Worm (Caenorhabditis elegans) whole organism, L2 larva: Measurements from ENCODE around the gene Y62E10A.24.

Experiments
- C34F6.9 ChIP-seq: fragments of 150-350 bp; optimal IDR thresholded peaks from 2 replicates; lab custom pipeline; 2014; ENCODE audit warnings: missing biosample characterization, missing genetic modification characterization
- F13H6.1 ChIP-seq: sonication (generic microtip); optimal IDR thresholded peaks from 2 replicates; lab custom pipeline; 2016; ENCODE audit warnings: missing genetic modification characterization, missing compliant biosample characterization
- R02D3.7 ChIP-seq: fragments of 150-350 bp; optimal IDR thresholded peaks from 2 replicates; lab custom pipeline; 2014; ENCODE audit warnings: missing biosample characterization, missing genetic modification characterization
- Y55F3AM.14 ChIP-seq: fragments of 200-800 bp; sonication (Bioruptor generic); optimal IDR thresholded peaks from 2 replicates; lab custom pipeline; 2018; ENCODE audit warnings: mild to moderate bottlenecking, missing genetic modification characterization, missing compliant biosample characterization
- ZK546.5 ChIP-seq: sonication (generic microtip); optimal IDR thresholded peaks from 2 replicates; lab custom pipeline; 2017; ENCODE audit warnings: missing biosample characterization, missing genetic modification characterization
- alr-1 ChIP-seq: fragments of 150-350 bp; optimal IDR thresholded peaks from 2 replicates; lab custom pipeline; 2014; ENCODE audit warnings: missing biosample characterization, missing genetic modification characterization
- aly-2 ChIP-seq: fragments of 150-350 bp; optimal IDR thresholded peaks from 2 replicates; lab custom pipeline; 2014; ENCODE audit warnings: missing biosample characterization, missing genetic modification characterization
- ama-1 ChIP-seq: fragments of 150-350 bp; optimal IDR thresholded peaks from 2 replicates; lab custom pipeline; 2018; ENCODE audit warnings: inconsistent platforms
- blmp-1 ChIP-seq: sonication (generic microtip); optimal IDR thresholded peaks from 2 replicates; lab custom pipeline; 2017; ENCODE audit warnings: missing genetic modification characterization, mild to moderate bottlenecking, missing compliant biosample characterization, antibody characterized with exemption, moderate library complexity; ENCODE audit not compliant: insufficient read depth
- ceh-16 ChIP-seq: fragments of 150-350 bp; optimal IDR thresholded peaks from 2 replicates; lab custom pipeline; 2014; ENCODE audit warnings: missing biosample characterization, missing genetic modification characterization
- ceh-82 ChIP-seq: fragments of 150-350 bp; optimal IDR thresholded peaks from 2 replicates; lab custom pipeline; 2014; ENCODE audit warnings: missing biosample characterization, missing genetic modification characterization
- crh-2 ChIP-seq: sonication (generic microtip); optimal IDR thresholded peaks from 2 replicates; lab custom pipeline; 2017; ENCODE audit warnings: missing biosample characterization, missing genetic modification characterization
- dmd-4 ChIP-seq: sonication (generic microtip); optimal IDR thresholded peaks from 2 replicates; lab custom pipeline; 2017; ENCODE audit warnings: missing biosample characterization, missing genetic modification characterization
- egl-27 ChIP-seq: sonication (generic microtip); optimal IDR thresholded peaks from 3 replicates; lab custom pipeline; 2017; ENCODE audit warnings: missing biosample characterization, missing genetic modification reagents, missing genetic modification characterization
- elt-1 ChIP-seq: fragments of 150-350 bp; optimal IDR thresholded peaks from 2 replicates; lab custom pipeline; 2014; ENCODE audit warnings: missing biosample characterization, missing genetic modification characterization
- elt-3 ChIP-seq: sonication (generic microtip); optimal IDR thresholded peaks from 2 replicates; lab custom pipeline; 2017; ENCODE audit warnings: missing biosample characterization, missing genetic modification characterization
- fos-1 ChIP-seq: fragments of 150-350 bp; optimal IDR thresholded peaks from 2 replicates; lab custom pipeline; 2014; ENCODE audit warnings: missing biosample characterization, missing genetic modification characterization
- gmeb-1 ChIP-seq: fragments of 150-350 bp; optimal IDR thresholded peaks from 2 replicates; lab custom pipeline; 2014; ENCODE audit warnings: missing biosample characterization, missing genetic modification characterization
- lin-11 ChIP-seq: fragments of 150-350 bp; sonication (generic microtip); optimal IDR thresholded peaks from 2 replicates; lab custom pipeline; 2014; ENCODE audit warnings: missing biosample characterization, missing genetic modification characterization, inconsistent platforms, mixed read lengths
- lin-13 ChIP-seq: fragments of 150-350 bp; optimal IDR thresholded peaks from 2 replicates; lab custom pipeline; 2014; ENCODE audit warnings: missing biosample characterization, missing genetic modification reagents, missing genetic modification characterization
- lin-39 ChIP-seq: fragments of 150-350 bp; optimal IDR thresholded peaks from 2 replicates; lab custom pipeline; 2014; ENCODE audit warnings: missing biosample characterization, missing genetic modification reagents, missing genetic modification characterization
- lsy-2 ChIP-seq, 2 experiments: fragments of 150-350 bp in 1 of 2; sonication (generic microtip) in 1 of 2; optimal IDR thresholded peaks; 2 replicates each; lab custom pipeline; 2014 to 2017; ENCODE audit warnings: missing biosample characterization in 2 of 2, missing genetic modification characterization in 2 of 2
- mab-5 ChIP-seq: fragments of 150-350 bp; optimal IDR thresholded peaks from 2 replicates; lab custom pipeline; 2014; ENCODE audit warnings: missing biosample characterization, missing genetic modification characterization
- mbf-1 ChIP-seq: sonication (generic microtip); optimal IDR thresholded peaks from 2 replicates; lab custom pipeline; 2017; ENCODE audit warnings: missing biosample characterization, missing genetic modification characterization
- mdl-1 ChIP-seq, 2 experiments: fragments of 150-350 bp in 1 of 2; sonication (generic microtip) in 1 of 2; optimal IDR thresholded peaks; 2 replicates each; lab custom pipeline; 2017; ENCODE audit warnings: missing biosample characterization in 2 of 2, missing genetic modification characterization in 2 of 2
- nhr-10 ChIP-seq: sonication (generic microtip); optimal IDR thresholded peaks from 2 replicates; lab custom pipeline; 2017; ENCODE audit warnings: missing biosample characterization, missing genetic modification characterization
- nhr-11 ChIP-seq: fragments of 150-350 bp; optimal IDR thresholded peaks from 2 replicates; lab custom pipeline; 2014; ENCODE audit warnings: missing biosample characterization, missing genetic modification characterization
- nhr-12 ChIP-seq: fragments of 150-350 bp; optimal IDR thresholded peaks from 2 replicates; lab custom pipeline; 2014; ENCODE audit warnings: missing biosample characterization, missing genetic modification characterization
- nhr-129 ChIP-seq: fragments of 150-350 bp; optimal IDR thresholded peaks from 2 replicates; lab custom pipeline; 2014; ENCODE audit warnings: missing biosample characterization, missing genetic modification characterization
- nhr-21 ChIP-seq: fragments of 150-350 bp; optimal IDR thresholded peaks from 2 replicates; lab custom pipeline; 2014; ENCODE audit warnings: missing biosample characterization, missing genetic modification characterization
- nhr-23 ChIP-seq: fragments of 150-350 bp; optimal IDR thresholded peaks from 2 replicates; lab custom pipeline; 2014; ENCODE audit warnings: missing biosample characterization, missing genetic modification reagents, missing genetic modification characterization
- nhr-237 ChIP-seq: fragments of 150-350 bp; optimal IDR thresholded peaks from 2 replicates; lab custom pipeline; 2014; ENCODE audit warnings: missing biosample characterization, missing genetic modification characterization
- nhr-25 ChIP-seq: fragments of 150-350 bp; sonication (generic microtip); optimal IDR thresholded peaks from 3 replicates; lab custom pipeline; 2014; ENCODE audit warnings: missing biosample characterization, missing genetic modification characterization
- nhr-6 ChIP-seq: fragments of 150-350 bp; optimal IDR thresholded peaks from 2 replicates; lab custom pipeline; 2014; ENCODE audit warnings: missing biosample characterization, missing genetic modification characterization
- nhr-77 ChIP-seq: fragments of 150-350 bp; optimal IDR thresholded peaks from 2 replicates; lab custom pipeline; 2014; ENCODE audit warnings: missing biosample characterization, missing genetic modification characterization
- peb-1 ChIP-seq: fragments of 150-350 bp; optimal IDR thresholded peaks from 2 replicates; lab custom pipeline; 2014; ENCODE audit warnings: missing biosample characterization, missing genetic modification characterization
- sem-4 ChIP-seq: fragments of 150-350 bp; optimal IDR thresholded peaks from 2 replicates; lab custom pipeline; 2014; ENCODE audit warnings: missing biosample characterization, missing genetic modification reagents, missing genetic modification characterization
- skn-1 ChIP-seq: sonication (generic microtip); optimal IDR thresholded peaks from 2 replicates; lab custom pipeline; 2017; ENCODE audit warnings: missing biosample characterization, missing genetic modification characterization
- sma-3 ChIP-seq: sonication (generic microtip); optimal IDR thresholded peaks from 2 replicates; lab custom pipeline; 2016; ENCODE audit warnings: missing genetic modification reagents, missing genetic modification characterization, missing compliant biosample characterization
- sma-9 ChIP-seq, 2 experiments: fragments of 150-350 bp in 1 of 2; sonication (generic microtip) in 1 of 2; optimal IDR thresholded peaks; 2 replicates each; lab custom pipeline; 2014 to 2016; ENCODE audit warnings: missing genetic modification characterization in 2 of 2, mild to moderate bottlenecking in 1 of 2, missing biosample characterization in 1 of 2, missing compliant biosample characterization in 1 of 2, missing genetic modification reagents in 1 of 2, moderate library complexity in 1 of 2
- snpc-4 ChIP-seq: fragments of 150-350 bp; optimal IDR thresholded peaks from 2 replicates; lab custom pipeline; 2014; ENCODE audit warnings: missing biosample characterization, missing genetic modification characterization
- unc-39 ChIP-seq: fragments of 150-350 bp; optimal IDR thresholded peaks from 2 replicates; lab custom pipeline; 2014; ENCODE audit warnings: missing biosample characterization, missing genetic modification characterization
- unc-55 ChIP-seq: fragments of 150-350 bp; sonication (generic microtip); optimal IDR thresholded peaks from 3 replicates; lab custom pipeline; 2014; ENCODE audit warnings: missing biosample characterization, missing genetic modification reagents, missing genetic modification characterization
- unc-62 ChIP-seq: fragments of 150-350 bp; optimal IDR thresholded peaks from 2 replicates; lab custom pipeline; 2014; ENCODE audit warnings: missing biosample characterization, missing genetic modification reagents, missing genetic modification characterization
- zag-1 ChIP-seq: fragments of 150-350 bp; optimal IDR thresholded peaks from 2 replicates; lab custom pipeline; 2014; ENCODE audit warnings: missing biosample characterization, missing genetic modification characterization
- ztf-1 ChIP-seq: fragments of 200-800 bp; sonication (Bioruptor generic); conservative IDR thresholded peaks from 2 replicates; pipeline ENCODE4 v1.3.6; 2022; ENCODE audit warnings: missing genetic modification characterization, missing compliant biosample characterization
- ztf-11 ChIP-seq: sonication (generic microtip); optimal IDR thresholded peaks from 2 replicates; lab custom pipeline; 2017; ENCODE audit warnings: missing biosample characterization, missing genetic modification characterization
- ztf-4 ChIP-seq: fragments of 150-350 bp; optimal IDR thresholded peaks from 2 replicates; lab custom pipeline; 2014; ENCODE audit warnings: missing biosample characterization, missing genetic modification characterization

Y62E10A.24 gene

DNA sequence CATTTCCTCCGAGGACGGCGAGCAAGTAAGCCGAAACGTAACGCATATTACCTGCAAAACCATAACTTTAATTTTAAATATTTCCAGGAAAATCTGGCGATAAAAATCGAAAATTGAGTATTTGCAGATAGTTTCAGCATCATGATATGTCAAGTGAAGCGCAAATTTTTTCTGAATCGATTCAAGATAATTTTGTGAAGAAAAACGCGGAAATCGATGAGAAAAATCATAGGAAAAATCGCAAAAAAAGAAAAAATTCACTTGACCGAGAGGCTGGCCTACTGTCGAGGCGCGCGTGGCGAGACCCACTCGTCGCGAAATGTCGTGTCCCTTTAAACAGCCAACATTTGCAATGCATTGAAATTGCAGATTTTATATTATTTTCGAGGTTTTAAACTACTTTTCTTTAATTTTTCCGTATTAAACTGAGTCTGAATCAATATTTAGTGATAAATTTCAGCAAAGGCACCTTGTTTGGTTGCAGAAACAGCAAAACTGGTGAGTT is at the start of gene Y62E10A.24, which contains the start of the genes rla-2 and popl-7:
Gene Y62E10A.24 (plus strand): TSS at position 476 of the 505 bp plus-strand sequence.
Gene rla-2 (minus strand): TSS at position 51 of the 505 bp plus-strand sequence.
Gene popl-7 (plus strand): TSS at position 455 of the 505 bp plus-strand sequence.
- TF ChIP-seq nhr-129 (tag; lab: Kevin White, UChicago): peak; percentile 61
- TF ChIP-seq sem-4 (tag; lab: Kevin White, UChicago): no peak
- TF ChIP-seq ztf-4: no peak
- peak in 1 of 2 experiments; percentile 80 for TF ChIP-seq lsy-2 (tag; optimal IDR thresholded peaks at IDR 0.05; lab: Kevin White, UChicago)
- peak; percentile 40 for TF ChIP-seq C34F6.9 (tag; lab: Kevin White, UChicago)
- TF ChIP-seq ceh-82: no peak
- TF ChIP-seq nhr-12 (tag; lab: Kevin White, UChicago): no peak
- no peak for TF ChIP-seq skn-1 (tag; lab: Kevin White, UChicago)
- no peak for TF ChIP-seq ZK546.5 (tag; lab: Kevin White, UChicago)
- peak; percentile 55 for TF ChIP-seq unc-55 (GFP tag; lab: Kevin White, UChicago)

DNA sequence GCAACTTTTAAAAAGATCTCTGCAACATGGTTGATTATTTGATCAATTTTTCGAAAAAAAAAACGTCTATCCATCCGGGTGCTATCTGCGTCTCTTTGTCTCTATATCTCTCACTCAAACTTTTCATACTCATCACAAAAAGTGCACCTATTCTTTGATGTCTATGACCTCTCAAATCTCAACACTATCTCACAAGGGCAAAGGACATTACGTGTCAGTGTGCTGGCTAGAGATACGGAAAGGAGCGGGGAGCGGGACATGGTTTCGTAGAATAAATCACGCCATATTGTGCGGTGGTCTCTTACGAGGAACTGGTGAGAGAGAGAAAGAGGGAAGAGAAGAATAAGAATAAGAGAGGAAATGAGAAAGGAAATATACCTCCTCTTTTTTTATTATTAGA is 48.1 kb upstream of the Y62E10A.24 start:
- no peak for TF ChIP-seq elt-1
- TF ChIP-seq sma-9 (GFP tag; optimal IDR thresholded peaks at IDR 0.05; lab: Kevin White, UChicago): peak; percentile 92
- TF ChIP-seq sma-9 (tag; optimal IDR thresholded peaks at IDR 0.05; lab: Kevin White, UChicago): no peak
- TF ChIP-seq nhr-11: no peak
- no peak for TF ChIP-seq nhr-10 (tag; lab: Kevin White, UChicago)
- no peak for TF ChIP-seq ZK546.5 (tag; lab: Kevin White, UChicago)
- TF ChIP-seq unc-39: no peak
- peak; percentile 93 for TF ChIP-seq sma-3
- no peak for TF ChIP-seq zag-1 (tag; lab: Kevin White, UChicago)
- TF ChIP-seq elt-3 (tag; lab: Kevin White, UChicago): no peak
- peak; percentile 48 for TF ChIP-seq ztf-4
- peak; percentile 29 for TF ChIP-seq unc-62 (GFP tag; lab: Kevin White, UChicago)
- TF ChIP-seq nhr-12 (tag; lab: Kevin White, UChicago): no peak
- TF ChIP-seq egl-27 (tag; lab: Kevin White, UChicago): peak; percentile 85
- peak; percentile 97 for TF ChIP-seq nhr-129 (tag; lab: Kevin White, UChicago)
- peak; percentile 42 for TF ChIP-seq nhr-77
- TF ChIP-seq nhr-21 (tag; lab: Kevin White, UChicago): peak; percentile 88
- peak; percentile 69 for TF ChIP-seq nhr-6 (tag; lab: Kevin White, UChicago)
- TF ChIP-seq ztf-11: no peak
- no peak for TF ChIP-seq R02D3.7
- TF ChIP-seq C34F6.9 (tag; lab: Kevin White, UChicago): peak; percentile 87
- peak; percentile 34 for TF ChIP-seq lin-13 (GFP tag; lab: Kevin White, UChicago)
- no peak for TF ChIP-seq ceh-16 (tag; lab: Kevin White, UChicago)
- TF ChIP-seq aly-2 (tag; lab: Kevin White, UChicago): no peak
- TF ChIP-seq ceh-82: no peak
- TF ChIP-seq mab-5 (tag; lab: Kevin White, UChicago): no peak
- TF ChIP-seq dmd-4: no peak
- peak in 1 of 2 experiments; percentile 82 for TF ChIP-seq lsy-2 (tag; optimal IDR thresholded peaks at IDR 0.05; lab: Kevin White, UChicago)
- no peak for TF ChIP-seq lin-11 (tag; lab: Kevin White, UChicago)
- peak; percentile 73 for TF ChIP-seq gmeb-1 (tag; lab: Kevin White, UChicago)
- no peak for TF ChIP-seq snpc-4 (tag; lab: Kevin White, UChicago)
- TF ChIP-seq ama-1 (lab: Kevin White, UChicago): no peak
- no peak for TF ChIP-seq ztf-1 (GFP tag; lab: Robert Waterston, UW)
- peak; percentile 53 for TF ChIP-seq nhr-25
- no peak for TF ChIP-seq peb-1 (tag; lab: Kevin White, UChicago)
- TF ChIP-seq mbf-1 (tag; lab: Kevin White, UChicago): no peak
- no peak for TF ChIP-seq nhr-23 (tag; lab: Kevin White, UChicago)
- TF ChIP-seq F13H6.1 (tag; lab: Kevin White, UChicago): peak; percentile 88
- peak in 1 of 2 experiments; percentile 64 for TF ChIP-seq mdl-1 (tag; optimal IDR thresholded peaks at IDR 0.05; lab: Kevin White, UChicago)
- TF ChIP-seq alr-1: no peak
- TF ChIP-seq nhr-237 (tag; lab: Kevin White, UChicago): no peak
- TF ChIP-seq skn-1 (tag; lab: Kevin White, UChicago): no peak
- no peak for TF ChIP-seq Y55F3AM.14 (GFP tag; lab: Kevin White, UChicago)
- TF ChIP-seq lin-39 (tag; lab: Kevin White, UChicago): no peak
- peak; percentile 36 for TF ChIP-seq blmp-1 (tag; lab: Kevin White, UChicago)
- TF ChIP-seq crh-2 (tag; lab: Kevin White, UChicago): peak; percentile 98
- no peak for TF ChIP-seq unc-55 (GFP tag; lab: Kevin White, UChicago)
- TF ChIP-seq fos-1: peak; percentile 90
- peak; percentile 45 for TF ChIP-seq sem-4 (tag; lab: Kevin White, UChicago)
